Comparison of ENCODE assay signal across 3 worm cellular contexts in the genomic region with DNA sequence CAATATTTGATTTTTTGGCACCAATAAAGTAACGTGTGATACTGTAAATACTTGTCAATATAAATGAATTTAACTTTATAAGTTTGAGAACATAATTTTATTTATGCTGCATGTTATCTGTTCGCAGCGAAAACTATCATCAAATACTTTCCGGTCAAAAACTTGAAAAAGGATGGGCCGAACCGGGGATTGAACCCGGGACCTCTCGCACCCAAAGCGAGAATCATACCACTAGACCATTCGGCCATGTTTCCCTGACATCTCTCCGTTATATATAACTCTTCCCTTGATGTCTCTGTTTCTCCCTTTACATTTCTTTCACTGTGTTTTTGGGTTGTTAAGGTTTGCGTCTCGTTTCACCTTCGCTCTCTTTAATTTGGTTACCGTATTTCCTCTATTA.
TF ChIP-seq lines count a peak whose summit lies in the region.

No protein-coding gene starts in this region.

TF ChIP-seq in whole organism, L1 larva, 84 proteins besides CTCF, POLR2A, EP300 and RAD21 (continued from another document):
- no peak for TF ChIP-seq pag-3 (tag; optimal IDR thresholded peaks at IDR 0.05; lab: Kevin White, UChicago; ENCODE audit: borderline replicate concordance, insufficient read depth)
- TF ChIP-seq ztf-11 (tag; optimal IDR thresholded peaks at IDR 0.05; lab: Kevin White, UChicago) = peak in 1 of 2 experiments; percentile 32
- peak; percentile 5 to 11 for TF ChIP-seq efl-1 (optimal IDR thresholded peaks at IDR 0.05; lab: Kevin White, UChicago)
- peak in 1 of 2 experiments; percentile 92 for TF ChIP-seq efl-1 (GFP tag; optimal IDR thresholded peaks at IDR 0.05 in 1 of 2; lab: Kevin White, UChicago)
- TF ChIP-seq tbx-2 (tag; optimal IDR thresholded peaks at IDR 0.05; lab: Kevin White, UChicago) = peak; percentile 29
- TF ChIP-seq swsn-7 (tag; optimal IDR thresholded peaks at IDR 0.05; lab: Kevin White, UChicago) = peak; percentile 46
- TF ChIP-seq xbp-1 (tag; optimal IDR thresholded peaks at IDR 0.05; lab: Kevin White, UChicago) = peak; percentile 18
- peak in 2 of 3 experiments; percentile 6 to 46 for TF ChIP-seq ceh-82 (tag; optimal IDR thresholded peaks at IDR 0.05; lab: Kevin White, UChicago)
- TF ChIP-seq nhr-47 (tag; optimal IDR thresholded peaks at IDR 0.05; lab: Kevin White, UChicago) = peak; percentile 76
- no peak for TF ChIP-seq vab-15 (tag; optimal IDR thresholded peaks at IDR 0.05; lab: Kevin White, UChicago)
- peak; percentile 68 for TF ChIP-seq C16A3.4 (tag; optimal IDR thresholded peaks at IDR 0.05; lab: Kevin White, UChicago)
- TF ChIP-seq lin-14 (GFP tag; optimal IDR thresholded peaks at IDR 0.05; lab: Kevin White, UChicago) = peak; percentile 59
- TF ChIP-seq fkh-4 (tag; optimal IDR thresholded peaks at IDR 0.05; lab: Kevin White, UChicago; ENCODE audit: borderline replicate concordance) = no peak
- TF ChIP-seq dpl-1 (GFP tag; optimal IDR thresholded peaks at IDR 0.05; lab: Kevin White, UChicago) = peak in 1 of 3 experiments; percentile 19
- TF ChIP-seq nhr-84 (tag; optimal IDR thresholded peaks at IDR 0.05; lab: Kevin White, UChicago) = no peak
- TF ChIP-seq ceh-90 (tag; optimal IDR thresholded peaks at IDR 0.05; lab: Kevin White, UChicago) = no peak
- TF ChIP-seq nhr-19 (GFP tag; conservative IDR thresholded peaks at IDR 0.05; lab: Robert Waterston, UW) = peak; percentile 59
- peak; percentile 56 for TF ChIP-seq fos-1 (tag; optimal IDR thresholded peaks at IDR 0.05; lab: Kevin White, UChicago)
- TF ChIP-seq nhr-85 (tag; lab: Kevin White, UChicago) = peak; percentile 62
- no peak for TF ChIP-seq efl-3 (GFP tag; optimal IDR thresholded peaks at IDR 0.05; lab: Kevin White, UChicago)
- no peak; the same call in 1 of the 2 replicates for TF ChIP-seq isw-1 (GFP tag; IDR thresholded peaks at IDR 0.05; lab: Robert Waterston, UW)
- TF ChIP-seq elt-3 (tag; optimal IDR thresholded peaks at IDR 0.05; lab: Kevin White, UChicago) = peak in 2 of 6 experiments; percentile 17 to 25
- TF ChIP-seq nhr-20 (tag; optimal IDR thresholded peaks at IDR 0.05; lab: Kevin White, UChicago) = peak; percentile 61
- TF ChIP-seq nhr-90 (tag; optimal IDR thresholded peaks at IDR 0.05; lab: Kevin White, UChicago; ENCODE audit: poor library complexity) = peak; percentile 62
- TF ChIP-seq nhr-71 (tag; optimal IDR thresholded peaks at IDR 0.05; lab: Kevin White, UChicago) = peak; percentile 64
- TF ChIP-seq blmp-1 (tag; optimal IDR thresholded peaks at IDR 0.05; lab: Kevin White, UChicago) = peak; percentile 16
- TF ChIP-seq ceh-8 (GFP tag; optimal IDR thresholded peaks at IDR 0.05; lab: Kevin White, UChicago) = no peak
TF ChIP-seq in whole organism, L1 larva: peak in this region for 31.

TF ChIP-seq in whole organism, L3 larva, 47 proteins besides CTCF, POLR2A, EP300 and RAD21 (continued from another document):
- peak; percentile 44 for TF ChIP-seq tbx-2 (tag; optimal IDR thresholded peaks at IDR 0.05; lab: Kevin White, UChicago)
- TF ChIP-seq nfya-1 (tag; optimal IDR thresholded peaks at IDR 0.05; lab: Kevin White, UChicago; ENCODE audit: insufficient read depth) = peak; percentile 20

TF ChIP-seq in whole organism, young adult, 124 proteins besides CTCF, POLR2A, EP300 and RAD21 (continued from another document):
- peak; percentile 27 for TF ChIP-seq K12H6.12 (tag; optimal IDR thresholded peaks at IDR 0.05; lab: Kevin White, UChicago)
- peak; percentile 57 for TF ChIP-seq attf-3 (GFP tag; conservative IDR thresholded peaks at IDR 0.05; lab: Robert Waterston, UW)
- peak; percentile 80 for TF ChIP-seq lin-40 (tag; optimal IDR thresholded peaks at IDR 0.05; lab: Kevin White, UChicago)
- TF ChIP-seq hlh-26 (GFP tag; conservative IDR thresholded peaks at IDR 0.05; lab: Robert Waterston, UW) = no peak
- no peak for TF ChIP-seq madf-6 (GFP tag; IDR thresholded peaks at IDR 0.05; lab: Robert Waterston, UW)
- TF ChIP-seq B0336.3 (GFP tag; IDR thresholded peaks at IDR 0.05; lab: Robert Waterston, UW) = peak; percentile 16; the same call in 1 of the 2 replicates
- TF ChIP-seq T07F8.4 (tag; optimal IDR thresholded peaks at IDR 0.05; lab: Kevin White, UChicago) = peak; percentile 40
- TF ChIP-seq ceh-100 (GFP tag; IDR thresholded peaks at IDR 0.05; lab: Robert Waterston, UW) = 0 out of 2 replicates have a peak, but pooled peaks have one; percentile 26
- no peak for TF ChIP-seq ama-1 (optimal IDR thresholded peaks at IDR 0.05; lab: Kevin White, UChicago)
- peak; percentile 53 to 59 for TF ChIP-seq ama-1 (GFP tag; optimal IDR thresholded peaks at IDR 0.05; lab: Kevin White, UChicago)
- TF ChIP-seq sptf-2 (GFP tag; optimal IDR thresholded peaks at IDR 0.05; lab: Kevin White, UChicago) = no peak
- peak; percentile 35 for TF ChIP-seq lin-54 (GFP tag; optimal IDR thresholded peaks at IDR 0.05; lab: Kevin White, UChicago)
- no peak for TF ChIP-seq nhr-179 (tag; optimal IDR thresholded peaks at IDR 0.05; lab: Kevin White, UChicago)
- peak; percentile 19 for TF ChIP-seq snpc-1.1 (tag; optimal IDR thresholded peaks at IDR 0.05; lab: Kevin White, UChicago; ENCODE audit: insufficient read depth)
- TF ChIP-seq unc-130 (GFP tag; optimal IDR thresholded peaks at IDR 0.05; lab: Kevin White, UChicago) = peak; percentile 54
- no peak for TF ChIP-seq ccch-3 (GFP tag; optimal IDR thresholded peaks at IDR 0.05; lab: Kevin White, UChicago)
- no peak for TF ChIP-seq sdz-38 (tag; optimal IDR thresholded peaks at IDR 0.05; lab: Kevin White, UChicago)
- TF ChIP-seq mel-28 (tag; optimal IDR thresholded peaks at IDR 0.05; lab: Kevin White, UChicago; ENCODE audit: borderline replicate concordance) = no peak
- TF ChIP-seq lin-26 (GFP tag; IDR thresholded peaks at IDR 0.05; lab: Robert Waterston, UW) = peak; percentile 90
- TF ChIP-seq unc-62 (GFP tag; optimal IDR thresholded peaks at IDR 0.05; lab: Kevin White, UChicago) = no peak
- no peak for TF ChIP-seq C06A6.2 (GFP tag; conservative IDR thresholded peaks at IDR 0.05; lab: Robert Waterston, UW)
- 0 out of 2 replicates have a peak, but pooled peaks have one; percentile 42 for TF ChIP-seq aptf-3 (GFP tag; IDR thresholded peaks at IDR 0.05; lab: Robert Waterston, UW)
- TF ChIP-seq tbx-9 (tag; optimal IDR thresholded peaks at IDR 0.05; lab: Kevin White, UChicago; ENCODE audit: borderline replicate concordance) = no peak
- TF ChIP-seq let-526 (GFP tag; IDR thresholded peaks at IDR 0.05; lab: Robert Waterston, UW) = no peak
- peak; percentile 65; the same call in 1 of the 2 replicates for TF ChIP-seq ceh-40 (GFP tag; IDR thresholded peaks at IDR 0.05; lab: Robert Waterston, UW)
- no peak for TF ChIP-seq T26A5.8 (tag; optimal IDR thresholded peaks at IDR 0.05; lab: Kevin White, UChicago)
- peak; percentile 89 for TF ChIP-seq die-1 (tag; optimal IDR thresholded peaks at IDR 0.05; lab: Kevin White, UChicago)
- TF ChIP-seq cebp-2 (GFP tag; IDR thresholded peaks at IDR 0.05; lab: Robert Waterston, UW) = peak; percentile 93
- peak; percentile 59 for TF ChIP-seq mcd-1 (GFP tag; IDR thresholded peaks at IDR 0.05; lab: Robert Waterston, UW)
- TF ChIP-seq F57A8.1 (GFP tag; optimal IDR thresholded peaks at IDR 0.05; lab: Kevin White, UChicago) = peak; percentile 2
- no peak for TF ChIP-seq F49E8.2 (tag; optimal IDR thresholded peaks at IDR 0.05; lab: Kevin White, UChicago; ENCODE audit: insufficient read depth)
- TF ChIP-seq dpff-1 (tag; optimal IDR thresholded peaks at IDR 0.05; lab: Kevin White, UChicago) = no peak
- TF ChIP-seq hmg-20 (GFP tag; IDR thresholded peaks at IDR 0.05; lab: Robert Waterston, UW) = peak; percentile 34; the same call in 1 of the 2 replicates
- TF ChIP-seq nfya-1 (tag; optimal IDR thresholded peaks at IDR 0.05; lab: Kevin White, UChicago; ENCODE audit: borderline replicate concordance, insufficient read depth) = no peak
- TF ChIP-seq F55B11.4 (tag; optimal IDR thresholded peaks at IDR 0.05; lab: Kevin White, UChicago; ENCODE audit: borderline replicate concordance, insufficient read depth) = no peak
- peak; percentile 64 for TF ChIP-seq snpc-4 (GFP tag; optimal IDR thresholded peaks at IDR 0.05; lab: Kevin White, UChicago)
- TF ChIP-seq snpc-4 (tag; optimal IDR thresholded peaks at IDR 0.05; lab: Kevin White, UChicago) = peak; percentile 55 to 82 (median 74)
- TF ChIP-seq Y79H2A.3 (GFP tag; conservative IDR thresholded peaks at IDR 0.05; lab: Robert Waterston, UW) = no peak
- TF ChIP-seq ztf-6 (GFP tag; IDR thresholded peaks at IDR 0.05; lab: Robert Waterston, UW) = no peak
- TF ChIP-seq attf-6 (GFP tag; IDR thresholded peaks at IDR 0.05; lab: Robert Waterston, UW) = no peak
- TF ChIP-seq nfya-2 (GFP tag; IDR thresholded peaks at IDR 0.05; lab: Robert Waterston, UW) = no peak
- peak; percentile 77 for TF ChIP-seq D2030.7 (GFP tag; IDR thresholded peaks at IDR 0.05; lab: Robert Waterston, UW)
- peak; percentile 71 for TF ChIP-seq hmg-1.2 (GFP tag; IDR thresholded peaks at IDR 0.05; lab: Robert Waterston, UW)
- no peak for TF ChIP-seq lag-1 (GFP tag; IDR thresholded peaks at IDR 0.05; lab: Robert Waterston, UW)
- peak; percentile 92 for TF ChIP-seq nhr-90 (tag; optimal IDR thresholded peaks at IDR 0.05; lab: Kevin White, UChicago)
- TF ChIP-seq F22D6.2 (tag; optimal IDR thresholded peaks at IDR 0.05; lab: Kevin White, UChicago) = peak; percentile 4
- TF ChIP-seq ekl-4 (GFP tag; IDR thresholded peaks at IDR 0.05; lab: Robert Waterston, UW) = no peak
- TF ChIP-seq mes-4 (tag; optimal IDR thresholded peaks at IDR 0.05; lab: Kevin White, UChicago) = no peak
- TF ChIP-seq C17E4.6 (GFP tag; IDR thresholded peaks at IDR 0.05; lab: Robert Waterston, UW) = 0 out of 2 replicates have a peak, but pooled peaks have one; percentile 9
- TF ChIP-seq rpc-1 (optimal IDR thresholded peaks at IDR 0.05; lab: Kevin White, UChicago) = peak; percentile 96
- peak; percentile 94 for TF ChIP-seq rpc-1 (tag; optimal IDR thresholded peaks at IDR 0.05; lab: Kevin White, UChicago)
- TF ChIP-seq ceh-58 (GFP tag; IDR thresholded peaks at IDR 0.05; lab: Robert Waterston, UW) = no peak
- TF ChIP-seq cebp-1 (GFP tag; IDR thresholded peaks at IDR 0.05; lab: Robert Waterston, UW) = no peak
- TF ChIP-seq cebp-1 (tag; optimal IDR thresholded peaks at IDR 0.05; lab: Kevin White, UChicago) = no peak
- TF ChIP-seq atf-7 (tag; optimal IDR thresholded peaks at IDR 0.05; lab: Kevin White, UChicago) = peak; percentile 52
- peak; percentile 35 for TF ChIP-seq F10E7.11 (tag; optimal IDR thresholded peaks at IDR 0.05; lab: Kevin White, UChicago)
- TF ChIP-seq F52B5.7 (tag; optimal IDR thresholded peaks at IDR 0.05; lab: Kevin White, UChicago) = peak; percentile 9
- TF ChIP-seq ztf-3 (GFP tag; optimal IDR thresholded peaks at IDR 0.05; lab: Kevin White, UChicago) = no peak
- TF ChIP-seq egl-18 (GFP tag; IDR thresholded peaks at IDR 0.05; lab: Robert Waterston, UW) = no peak
- TF ChIP-seq snpc-1.3 (tag; optimal IDR thresholded peaks at IDR 0.05; lab: Kevin White, UChicago; ENCODE audit: insufficient read depth) = peak; percentile 62
- TF ChIP-seq Y56A3A.18 (GFP tag; IDR thresholded peaks at IDR 0.05; lab: Robert Waterston, UW) = peak; percentile 95
- no peak for TF ChIP-seq F33H1.4 (GFP tag; IDR thresholded peaks at IDR 0.05; lab: Robert Waterston, UW)
- peak; percentile 34 for TF ChIP-seq zim-3 (tag; optimal IDR thresholded peaks at IDR 0.05; lab: Kevin White, UChicago)
- TF ChIP-seq bed-2 (GFP tag; IDR thresholded peaks at IDR 0.05; lab: Robert Waterston, UW) = no peak
- TF ChIP-seq hsf-1 (GFP tag; IDR thresholded peaks at IDR 0.05; lab: Robert Waterston, UW) = no peak
- TF ChIP-seq ceh-79 (tag; optimal IDR thresholded peaks at IDR 0.05; lab: Kevin White, UChicago) = peak; percentile 6
- TF ChIP-seq lir-1 (GFP tag; conservative IDR thresholded peaks at IDR 0.05; lab: Robert Waterston, UW) = no peak
- TF ChIP-seq egl-44 (GFP tag; IDR thresholded peaks at IDR 0.05; lab: Robert Waterston, UW) = peak; percentile 78; the same call in 1 of the 2 replicates
- peak; percentile 92 for TF ChIP-seq him-1 (tag; optimal IDR thresholded peaks at IDR 0.05; lab: Kevin White, UChicago)
- TF ChIP-seq ztf-28 (GFP tag; IDR thresholded peaks at IDR 0.05; lab: Robert Waterston, UW) = 0 out of 2 replicates have a peak, but pooled peaks have one; percentile 48
- TF ChIP-seq ztf-25 (GFP tag; IDR thresholded peaks at IDR 0.05; lab: Robert Waterston, UW) = 0 out of 2 replicates have a peak, but pooled peaks have one; percentile 32
- no peak for TF ChIP-seq bed-1 (GFP tag; IDR thresholded peaks at IDR 0.05; lab: Robert Waterston, UW)
- TF ChIP-seq madf-8 (GFP tag; conservative IDR thresholded peaks at IDR 0.05; lab: Robert Waterston, UW) = no peak
- peak; percentile 89 for TF ChIP-seq nfyb-1 (GFP tag; IDR thresholded peaks at IDR 0.05; lab: Robert Waterston, UW)
- TF ChIP-seq Y67H2A.10 (GFP tag; conservative IDR thresholded peaks at IDR 0.05; lab: Robert Waterston, UW) = no peak; the same call in 1 of the 2 replicates
- TF ChIP-seq ZK185.1 (tag; optimal IDR thresholded peaks at IDR 0.05; lab: Kevin White, UChicago; ENCODE audit: poor library complexity, severe bottlenecking) = peak; percentile 88
- peak; percentile 62 for TF ChIP-seq Y53G8AR.9 (GFP tag; conservative IDR thresholded peaks at IDR 0.05; lab: Robert Waterston, UW)
- TF ChIP-seq tbp1 (GFP tag; optimal IDR thresholded peaks at IDR 0.05; lab: Kevin White, UChicago) = peak; percentile 93
- TF ChIP-seq dox-1 (GFP tag; IDR thresholded peaks at IDR 0.05; lab: Robert Waterston, UW) = peak; percentile 86
- TF ChIP-seq pha-4 (tag; optimal IDR thresholded peaks at IDR 0.05; lab: Kevin White, UChicago) = no peak
- TF ChIP-seq repo-1 (tag; optimal IDR thresholded peaks at IDR 0.05; lab: Kevin White, UChicago) = peak; percentile 34
- no peak for TF ChIP-seq ceh-91 (GFP tag; IDR thresholded peaks at IDR 0.05; lab: Robert Waterston, UW)
- 0 out of 2 replicates have a peak, but pooled peaks have one; percentile 68 for TF ChIP-seq nhr-120 (GFP tag; IDR thresholded peaks at IDR 0.05; lab: Robert Waterston, UW)
- TF ChIP-seq tlf-1 (GFP tag; optimal IDR thresholded peaks at IDR 0.05; lab: Kevin White, UChicago) = no peak
- no peak for TF ChIP-seq ztf-22 (GFP tag; optimal IDR thresholded peaks at IDR 0.05; lab: Kevin White, UChicago)
- no peak for TF ChIP-seq egrh-3 (GFP tag; IDR thresholded peaks at IDR 0.05; lab: Robert Waterston, UW)
- peak; percentile 53 for TF ChIP-seq attf-5 (GFP tag; optimal IDR thresholded peaks at IDR 0.05; lab: Kevin White, UChicago)
- TF ChIP-seq Y53F4B.3 (GFP tag; IDR thresholded peaks at IDR 0.05; lab: Robert Waterston, UW) = peak; percentile 65; the same call in 1 of the 2 replicates
- TF ChIP-seq akir-1 (GFP tag; optimal IDR thresholded peaks at IDR 0.05; lab: Kevin White, UChicago) = no peak
- no peak for TF ChIP-seq aptf-2 (GFP tag; conservative IDR thresholded peaks at IDR 0.05; lab: Robert Waterston, UW)
- TF ChIP-seq sea-2 (GFP tag; IDR thresholded peaks at IDR 0.05; lab: Robert Waterston, UW) = no peak
- TF ChIP-seq somi-1 (GFP tag; optimal IDR thresholded peaks at IDR 0.05; lab: Kevin White, UChicago) = peak; percentile 62
- TF ChIP-seq pbrm-1 (GFP tag; IDR thresholded peaks at IDR 0.05; lab: Robert Waterston, UW) = peak; percentile 88
- peak; percentile 65 for TF ChIP-seq chd-7 (tag; optimal IDR thresholded peaks at IDR 0.05; lab: Kevin White, UChicago)
- peak; percentile 8 for TF ChIP-seq F23B12.7 (tag; optimal IDR thresholded peaks at IDR 0.05; lab: Kevin White, UChicago; ENCODE audit: insufficient read depth)
- no peak for TF ChIP-seq B0035.1 (tag; optimal IDR thresholded peaks at IDR 0.05; lab: Kevin White, UChicago)
